Fruit fly (Drosophila melanogaster): ENCODE data around the gene CG31697.

Gene CG31697

dm6 chr2L:19570806-19571254 lies 35.6 kb downstream of the CG31697 start (continued):
- TF ChIP-seq CG12071 (GFP tag; optimal IDR thresholded peaks at IDR 0.05) (no peak), CG15601 (tag; optimal IDR thresholded peaks at IDR 0.05) (no peak), br (optimal IDR thresholded peaks at IDR 0.05) (no peak), CG1529 (GFP tag; optimal IDR thresholded peaks at IDR 0.05) (no peak), Sry-β (GFP tag; optimal IDR thresholded peaks at IDR 0.05) (no peak), vvl (GFP tag; IDR thresholded peaks at IDR 0.05) (peak; percentile 27; the same call in 1 of the 2 replicates), cas (GFP tag; IDR thresholded peaks at IDR 0.05) (no peak), CG31365 (tag; optimal IDR thresholded peaks at IDR 0.05) (no peak), CG3995 (GFP tag; optimal IDR thresholded peaks at IDR 0.05) (no peak), Rx (GFP tag; IDR thresholded peaks at IDR 0.05) (no peak), slp2 (GFP tag; optimal IDR thresholded peaks at IDR 0.05) (no peak), zfh2 (GFP tag; optimal IDR thresholded peaks at IDR 0.05) (no peak), CG18262 (tag; optimal IDR thresholded peaks at IDR 0.05) (no peak), CG7556 (GFP tag; optimal IDR thresholded peaks at IDR 0.05) (no peak), CG17359 (tag; optimal IDR thresholded peaks at IDR 0.05) (peak; percentile 22), CG17328 (GFP tag; IDR thresholded peaks at IDR 0.05) (no peak), CG12299 (tag; optimal IDR thresholded peaks at IDR 0.05) (no peak), ase (GFP tag; IDR thresholded peaks at IDR 0.05) (no peak), CG10543 (GFP tag; optimal IDR thresholded peaks at IDR 0.05) (no peak), Ada2b (GFP tag; IDR thresholded peaks at IDR 0.05) (no peak), CG11085 (GFP tag; IDR thresholded peaks at IDR 0.05) (no peak), fd64A (GFP tag; optimal IDR thresholded peaks at IDR 0.05) (no peak), phol (tag; optimal IDR thresholded peaks at IDR 0.05) (no peak), gem (tag; optimal IDR thresholded peaks at IDR 0.05) (no peak), seq (GFP tag; IDR thresholded peaks at IDR 0.05) (no peak), gsb-n (tag; optimal IDR thresholded peaks at IDR 0.05) (peak; percentile 21), CG3163 (GFP tag; optimal IDR thresholded peaks at IDR 0.05) (no peak), Fer3 (tag; optimal IDR thresholded peaks at IDR 0.05) (no peak), Six4 (GFP tag; optimal IDR thresholded peaks at IDR 0.05) (no peak), cg (GFP tag; optimal IDR thresholded peaks at IDR 0.05) (peak; percentile 53), tll (GFP tag; optimal IDR thresholded peaks at IDR 0.05) (no peak), CG9817 (tag; optimal IDR thresholded peaks at IDR 0.05) (no peak), CG10979 (tag; optimal IDR thresholded peaks at IDR 0.05) (no peak), pan (optimal IDR thresholded peaks at IDR 0.05) (no peak), pan (GFP tag; optimal IDR thresholded peaks at IDR 0.05 in 1 of 2, IDR thresholded peaks at IDR 0.05 in 1 of 2) (no peak), B-H1 (GFP tag; IDR thresholded peaks at IDR 0.05) (no peak), CG11247 (GFP tag; IDR thresholded peaks at IDR 0.05) (no peak), hbn (GFP tag; IDR thresholded peaks at IDR 0.05; ENCODE audit: partially characterized antibody) (no peak), CG3838 (GFP tag; optimal IDR thresholded peaks at IDR 0.05) (no peak), CG4854 (GFP tag; optimal IDR thresholded peaks at IDR 0.05) (no peak), bigmax (GFP tag; optimal IDR thresholded peaks at IDR 0.05) (no peak), D (optimal IDR thresholded peaks at IDR 0.05) (no peak), D (GFP tag; optimal IDR thresholded peaks at IDR 0.05) (peak; percentile 7), prd (optimal IDR thresholded peaks at IDR 0.05) (no peak), prd (GFP tag; IDR thresholded peaks at IDR 0.05) (no peak), row (GFP tag; IDR thresholded peaks at IDR 0.05) (0 out of 3 replicates have a peak, but pooled peaks have one; percentile 12), kni (GFP tag; optimal IDR thresholded peaks at IDR 0.05) (peak; percentile 36)

Measured in whole organism, embryonic.